Fruit fly (Drosophila melanogaster) whole organism, wandering third instar larva: ENCODE data around the gene GCS1.

Experiments
- Abd-B ChIP-seq: fragments of >200 bp; optimal IDR thresholded peaks from 2 replicates; lab custom pipeline; 2017; ENCODE audit warnings: missing biosample characterization, missing genetic modification characterization
- CG32264 ChIP-seq: fragments of 200-800 bp; sonication (Bioruptor generic); optimal IDR thresholded peaks from 2 replicates; lab custom pipeline; 2016; ENCODE audit warnings: missing biosample characterization, missing genetic modification characterization
- CG9705 ChIP-seq: fragments of 200-800 bp; sonication (Bioruptor generic); optimal IDR thresholded peaks from 2 replicates; lab custom pipeline; 2018; ENCODE audit warnings: missing biosample characterization, mild to moderate bottlenecking, missing genetic modification characterization
- CrebA ChIP-seq: fragments of 200-800 bp; sonication (Bioruptor generic); optimal IDR thresholded peaks from 2 replicates; lab custom pipeline; 2016; ENCODE audit warnings: missing biosample characterization, mild to moderate bottlenecking, missing genetic modification characterization, borderline replicate concordance
- Dfd ChIP-seq: fragments of >200 bp; optimal IDR thresholded peaks from 2 replicates; lab custom pipeline; 2017; ENCODE audit warnings: missing biosample characterization, missing genetic modification characterization
- Dif ChIP-seq: fragments of 200-275, 200-300 bp; sonication (Bioruptor generic); optimal IDR thresholded peaks from 2 replicates; lab custom pipeline; 2018; ENCODE audit warnings: missing biosample characterization, missing genetic modification characterization; ENCODE audit not compliant: partially characterized antibody
- GATAd ChIP-seq: sonication (Bioruptor generic); optimal IDR thresholded peaks from 2 replicates; lab custom pipeline; 2016; ENCODE audit warnings: missing biosample characterization, missing genetic modification characterization
- HLH106 ChIP-seq: fragments of 200-800 bp; optimal IDR thresholded peaks from 3 replicates; lab custom pipeline; 2019; ENCODE audit warnings: missing biosample characterization, mild to moderate bottlenecking, missing genetic modification characterization, moderate library complexity
- Hnf4 ChIP-seq: fragments of 200-800 bp; sonication (Bioruptor generic); optimal IDR thresholded peaks from 2 replicates; lab custom pipeline; 2016; ENCODE audit warnings: missing biosample characterization, mild to moderate bottlenecking, missing genetic modification characterization
- Hr78 ChIP-seq: fragments of >200 bp; optimal IDR thresholded peaks from 2 replicates; lab custom pipeline; 2017; ENCODE audit warnings: missing biosample characterization, missing genetic modification characterization
- Hr83 ChIP-seq: fragments of 200-300 bp; sonication (Bioruptor generic); optimal IDR thresholded peaks from 2 replicates; lab custom pipeline; 2016; ENCODE audit warnings: missing biosample characterization, mild to moderate bottlenecking, missing genetic modification characterization, moderate library complexity; ENCODE audit not compliant: poor library complexity, severe bottlenecking
- Jra ChIP-seq: sonication (Bioruptor generic); optimal IDR thresholded peaks from 2 replicates; lab custom pipeline; 2016; ENCODE audit warnings: missing biosample characterization, missing genetic modification characterization
- Mio ChIP-seq: sonication (Bioruptor generic); optimal IDR thresholded peaks from 2 replicates; lab custom pipeline; 2016; ENCODE audit warnings: missing biosample characterization, missing genetic modification characterization
- Myc ChIP-seq: fragments of >200 bp; optimal IDR thresholded peaks from 2 replicates; lab custom pipeline; 2017
- N ChIP-seq: fragments of >200 bp; optimal IDR thresholded peaks from 2 replicates; lab custom pipeline; 2018; ENCODE audit warnings: missing biosample characterization, missing external identifiers, missing genetic modification characterization
- OdsH ChIP-seq: fragments of 200-800 bp; sonication (Bioruptor generic); optimal IDR thresholded peaks from 2 replicates; lab custom pipeline; 2016; ENCODE audit warnings: missing biosample characterization, mild to moderate bottlenecking, missing genetic modification characterization
- Rel ChIP-seq, 2 experiments: fragments of 200-800 bp; sonication (Bioruptor generic) in 1 of 2; optimal IDR thresholded peaks; 2 replicates in 1 of 2; 3 replicates in 1 of 2; lab custom pipeline; 2016 to 2019; ENCODE audit warnings: mild to moderate bottlenecking in 2 of 2, missing biosample characterization in 2 of 2, missing genetic modification characterization in 2 of 2, moderate library complexity in 1 of 2
- Sp1 ChIP-seq: fragments of 200-800 bp; sonication (Bioruptor generic); optimal IDR thresholded peaks from 3 replicates; lab custom pipeline; 2019; ENCODE audit warnings: missing biosample characterization, mild to moderate bottlenecking, missing genetic modification characterization, moderate library complexity
- Vsx2 ChIP-seq: fragments of 200-300, 225-300 bp; sonication (Bioruptor generic); optimal IDR thresholded peaks from 2 replicates; lab custom pipeline; 2018; ENCODE audit warnings: missing biosample characterization, missing genetic modification characterization; ENCODE audit not compliant: partially characterized antibody
- br ChIP-seq: fragments of 200-800 bp; sonication (Bioruptor generic); optimal IDR thresholded peaks from 2 replicates; lab custom pipeline; 2016; ENCODE audit warnings: missing biosample characterization, missing genetic modification characterization
- brk ChIP-seq: fragments of 200-800 bp; sonication (Bioruptor generic); optimal IDR thresholded peaks from 2 replicates; lab custom pipeline; 2016; ENCODE audit warnings: missing biosample characterization, mild to moderate bottlenecking, missing genetic modification characterization
- dl ChIP-seq, 2 experiments: fragments of 175-275, 200-275 bp in 1 of 2; fragments of 200-275 bp in 1 of 2; sonication (Bioruptor generic); optimal IDR thresholded peaks; lab custom pipeline; 2018; ENCODE audit warnings: mild to moderate bottlenecking in 2 of 2, missing biosample characterization in 2 of 2, missing genetic modification characterization in 2 of 2, moderate library complexity in 2 of 2; ENCODE audit not compliant: partially characterized antibody in 2 of 2, insufficient read depth in 1 of 2
- dmrt93B ChIP-seq: fragments of 200-800 bp; sonication (Bioruptor generic); optimal IDR thresholded peaks from 2 replicates; lab custom pipeline; 2018; ENCODE audit warnings: missing biosample characterization, mild to moderate bottlenecking, missing genetic modification characterization
- dsf ChIP-seq: sonication (Bioruptor generic); optimal IDR thresholded peaks from 2 replicates; lab custom pipeline; 2016; ENCODE audit warnings: missing biosample characterization, missing genetic modification characterization, borderline replicate concordance
- ey ChIP-seq: fragments of 200-800 bp; sonication (Bioruptor generic); optimal IDR thresholded peaks from 2 replicates; lab custom pipeline; 2016; ENCODE audit warnings: missing biosample characterization, missing genetic modification characterization
- foxo ChIP-seq, 2 experiments: fragments of 200-800 bp; sonication (Bioruptor generic); optimal IDR thresholded peaks; 2 replicates in 1 of 2; 3 replicates in 1 of 2; lab custom pipeline; 2016 to 2017; ENCODE audit warnings: missing biosample characterization in 2 of 2, missing genetic modification characterization in 2 of 2
- fru ChIP-seq: fragments of 200-800 bp; sonication (Bioruptor generic); optimal IDR thresholded peaks from 3 replicates; lab custom pipeline; 2016; ENCODE audit warnings: missing biosample characterization, mild to moderate bottlenecking, missing genetic modification characterization
- h ChIP-seq: fragments of 200-800 bp; sonication (Bioruptor generic); optimal IDR thresholded peaks from 3 replicates; lab custom pipeline; 2016; ENCODE audit warnings: missing biosample characterization, mild to moderate bottlenecking, missing genetic modification characterization
- jim ChIP-seq: fragments of 175-275, 200-325 bp; sonication (Bioruptor generic); optimal IDR thresholded peaks from 2 replicates; lab custom pipeline; 2016; ENCODE audit warnings: missing biosample characterization, mild to moderate bottlenecking, missing genetic modification characterization
- lola ChIP-seq: fragments of >200 bp; optimal IDR thresholded peaks from 2 replicates; lab custom pipeline; 2017; ENCODE audit warnings: missing biosample characterization, missing genetic modification characterization
- pan ChIP-seq: fragments of >200 bp; optimal IDR thresholded peaks from 2 replicates; lab custom pipeline; 2017
- psq ChIP-seq: fragments of 200-800 bp; sonication (Bioruptor generic); optimal IDR thresholded peaks from 3 replicates; lab custom pipeline; 2017; ENCODE audit warnings: missing biosample characterization, mild to moderate bottlenecking, missing genetic modification characterization, moderate library complexity
- rgr ChIP-seq: fragments of 200-800 bp; sonication (Bioruptor generic); optimal IDR thresholded peaks from 3 replicates; lab custom pipeline; 2016; ENCODE audit warnings: missing biosample characterization, mild to moderate bottlenecking, missing genetic modification characterization
- sage ChIP-seq: fragments of 200-800 bp; sonication (Bioruptor generic); optimal IDR thresholded peaks from 2 replicates; lab custom pipeline; 2016; ENCODE audit warnings: missing biosample characterization, mild to moderate bottlenecking, missing genetic modification characterization
- sv ChIP-seq: fragments of 200-800 bp; sonication (Bioruptor generic); optimal IDR thresholded peaks from 3 replicates; lab custom pipeline; 2016; ENCODE audit warnings: missing biosample characterization, missing genetic modification characterization
- tai ChIP-seq: sonication (Bioruptor generic); optimal IDR thresholded peaks from 2 replicates; lab custom pipeline; 2016; ENCODE audit warnings: missing biosample characterization, missing genetic modification characterization
- usp ChIP-seq: fragments of >200 bp; optimal IDR thresholded peaks from 2 replicates; lab custom pipeline; 2017; ENCODE audit warnings: missing biosample characterization, missing genetic modification characterization
- woc ChIP-seq: sonication (Bioruptor generic); optimal IDR thresholded peaks from 2 replicates; lab custom pipeline; 2016; ENCODE audit warnings: missing biosample characterization, mild to moderate bottlenecking, missing genetic modification characterization

GCS1 gene

dm6 chrX:11350505-11351327, 2.9 kb upstream of the GCS1 start, which contains the start of gene CG1737:
Gene CG1737, plus strand, starts transcription at chrX:11350608.
- TF ChIP-seq CG9705 (no peak), Hr83 (GFP tag; lab: Kevin White, UChicago) (peak; percentile 56), Vsx2 (GFP tag; lab: Kevin White, UChicago) (no peak), jim (GFP tag; lab: Kevin White, UChicago) (peak; percentile 48), psq (GFP tag; lab: Kevin White, UChicago) (peak; percentile 0), Hnf4 (GFP tag; lab: Kevin White, UChicago) (peak; percentile 50), fru (GFP tag; lab: Kevin White, UChicago) (peak; percentile 45), dmrt93B (GFP tag; lab: Kevin White, UChicago) (no peak), Jra (GFP tag; lab: Kevin White, UChicago) (peak; percentile 10), Dfd (no peak), Dif (GFP tag; lab: Kevin White, UChicago) (no peak), CG32264 (GFP tag; lab: Kevin White, UChicago) (no peak), dsf (GFP tag; lab: Kevin White, UChicago) (no peak), usp (no peak), Rel (GFP tag; optimal IDR thresholded peaks at IDR 0.05; lab: Kevin White, UChicago) (no peak), Rel (tag; optimal IDR thresholded peaks at IDR 0.05; lab: Kevin White, UChicago) (peak; percentile 60), Sp1 (GFP tag; lab: Kevin White, UChicago) (peak; percentile 29), tai (GFP tag; lab: Kevin White, UChicago) (no peak), foxo (GFP tag; optimal IDR thresholded peaks at IDR 0.05; lab: Kevin White, UChicago) (peak in 1 of 2 experiments; percentile 54), h (GFP tag; lab: Kevin White, UChicago) (peak; percentile 58), Abd-B (GFP tag; lab: Kevin White, UChicago) (no peak), Hr78 (GFP tag; lab: Kevin White, UChicago) (no peak), ey (no peak), sv (GFP tag; lab: Kevin White, UChicago) (no peak), Mio (GFP tag; lab: Kevin White, UChicago) (no peak), HLH106 (tag; lab: Kevin White, UChicago) (peak; percentile 19), OdsH (GFP tag; lab: Kevin White, UChicago) (peak; percentile 38), GATAd (GFP tag; lab: Kevin White, UChicago) (no peak), sage (no peak), dl (GFP tag; optimal IDR thresholded peaks at IDR 0.05; lab: Kevin White, UChicago; ENCODE audit: insufficient read depth in 1 of 2, partially characterized antibody in 2 of 2) (no peak), lola (GFP tag; lab: Kevin White, UChicago) (no peak), woc (GFP tag; lab: Kevin White, UChicago) (no peak), pan (lab: Kevin White, UChicago) (no peak), Myc (lab: Kevin White, UChicago) (no peak), N (GFP tag; lab: Kevin White, UChicago) (no peak), rgr (GFP tag; lab: Kevin White, UChicago) (peak; percentile 53), br (no peak), brk (GFP tag; lab: Kevin White, UChicago) (no peak), CrebA (GFP tag; lab: Kevin White, UChicago) (no peak)

dm6 chrX:11349780-11350179, 2.0 kb upstream of the GCS1 start, which contains the start of gene NdufV3:
Gene NdufV3, plus strand, starts transcription at chrX:11349998.
- TF ChIP-seq rgr (GFP tag; lab: Kevin White, UChicago) (peak; percentile 12), HLH106 (tag; lab: Kevin White, UChicago) (peak; percentile 26), foxo (GFP tag; optimal IDR thresholded peaks at IDR 0.05; lab: Kevin White, UChicago) (peak in 1 of 2 experiments; percentile 37), usp (no peak), br (peak; percentile 6), CG32264 (GFP tag; lab: Kevin White, UChicago) (no peak), psq (GFP tag; lab: Kevin White, UChicago) (no peak), Hnf4 (GFP tag; lab: Kevin White, UChicago) (peak; percentile 49), ey (peak; percentile 6), h (GFP tag; lab: Kevin White, UChicago) (peak; percentile 10), sage (peak; percentile 17)
